Fruit fly (Drosophila melanogaster) whole organism, embryonic: Measurements from ENCODE around the gene srp.

Source experiments
- Awh ChIP-seq: fragments of 200-800 bp; sonication (Bioruptor generic); IDR thresholded peaks from 2 replicates; pipeline ENCODE4, ENCODE4 v1.3.6; 2022; ENCODE audit warnings: missing biosample characterization, missing genetic modification characterization
- BEAF-32 ChIP-seq: fragments of 200-800 bp; sonication (Bioruptor generic); optimal IDR thresholded peaks from 3 replicates; lab custom pipeline; 2017; ENCODE audit warnings: missing biosample characterization, missing genetic modification characterization, mild to moderate bottlenecking, moderate library complexity, missing genetic modification reagents
- Bdp1 ChIP-seq: fragments of 200-800 bp; sonication (Bioruptor generic); optimal IDR thresholded peaks from 3 replicates; lab custom pipeline; 2016; ENCODE audit warnings: missing biosample characterization, missing genetic modification characterization
- CG1024 ChIP-seq: fragments of 200-800 bp; sonication (Bioruptor generic); IDR thresholded peaks from 2 replicates; pipeline ENCODE4 v1.3.6; 2022; ENCODE audit warnings: missing biosample characterization, missing genetic modification characterization
- CG10654 ChIP-seq: fragments of 200-800 bp; sonication (Bioruptor generic); optimal IDR thresholded peaks from 2 replicates; lab custom pipeline; 2016; ENCODE audit warnings: missing biosample characterization, missing genetic modification characterization
- CG10959 ChIP-seq: fragments of 200-800 bp; sonication (Bioruptor generic); IDR thresholded peaks from 2 replicates; pipeline ENCODE4 v1.3.6; 2022; ENCODE audit warnings: missing biosample characterization, missing genetic modification characterization
- CG12942 ChIP-seq: fragments of 200-800 bp; sonication (Bioruptor generic); optimal IDR thresholded peaks from 3 replicates; lab custom pipeline; 2016; ENCODE audit warnings: missing biosample characterization, missing genetic modification characterization
- CG13123 ChIP-seq: fragments of 200-800 bp; sonication (Bioruptor generic); optimal IDR thresholded peaks from 2 replicates; lab custom pipeline; 2016; ENCODE audit warnings: missing biosample characterization, missing genetic modification characterization
- CG13296 ChIP-seq: fragments of 200-800 bp; sonication (Bioruptor generic); optimal IDR thresholded peaks from 3 replicates; lab custom pipeline; 2018; ENCODE audit warnings: missing biosample characterization, mild to moderate bottlenecking, missing genetic modification characterization
- CG14050 ChIP-seq: fragments of 200-800 bp; sonication (Bioruptor generic); IDR thresholded peaks from 3 replicates; pipeline ENCODE4 v1.3.6; 2022; ENCODE audit warnings: missing biosample characterization, missing genetic modification characterization
- CG14441 ChIP-seq: fragments of 200-800 bp; sonication (Bioruptor generic); IDR thresholded peaks from 2 replicates; pipeline ENCODE4 v1.3.6; 2022; ENCODE audit warnings: missing biosample characterization, missing genetic modification characterization
- CG17186 ChIP-seq: fragments of 200-800 bp; sonication (Bioruptor generic); optimal IDR thresholded peaks from 3 replicates; lab custom pipeline; 2017; ENCODE audit warnings: missing biosample characterization, missing genetic modification reagents, missing genetic modification characterization
- CG17385 ChIP-seq: fragments of 200-800 bp; sonication (Bioruptor generic); optimal IDR thresholded peaks from 3 replicates; lab custom pipeline; 2018; ENCODE audit warnings: missing biosample characterization, mild to moderate bottlenecking, missing genetic modification characterization
- CG17802 ChIP-seq: fragments of 200-800 bp; sonication (Bioruptor generic); optimal IDR thresholded peaks from 2 replicates; lab custom pipeline; 2018; ENCODE audit warnings: missing biosample characterization, mild to moderate bottlenecking, missing genetic modification characterization, moderate library complexity
- CG18476 ChIP-seq: fragments of 200-800 bp; sonication (Bioruptor generic); optimal IDR thresholded peaks from 2 replicates; lab custom pipeline; 2016; ENCODE audit warnings: missing biosample characterization, mild to moderate bottlenecking, missing genetic modification characterization
- CG18619 ChIP-seq: fragments of 200-800 bp; sonication (Bioruptor generic); optimal IDR thresholded peaks from 3 replicates; lab custom pipeline; 2017; ENCODE audit warnings: missing biosample characterization, mild to moderate bottlenecking, missing genetic modification characterization
- CG2678 ChIP-seq: fragments of 200-800 bp; sonication (Bioruptor generic); optimal IDR thresholded peaks from 3 replicates; lab custom pipeline; 2019; ENCODE audit warnings: missing biosample characterization, mild to moderate bottlenecking, missing genetic modification characterization, moderate library complexity
- CG3281 ChIP-seq: fragments of 200-800 bp; sonication (Bioruptor generic); optimal IDR thresholded peaks from 3 replicates; lab custom pipeline; 2017; ENCODE audit warnings: missing biosample characterization, mild to moderate bottlenecking, missing genetic modification characterization
- CG33557 ChIP-seq: fragments of 200-800 bp; sonication (Bioruptor generic); optimal IDR thresholded peaks from 2 replicates; lab custom pipeline; 2019; ENCODE audit warnings: missing biosample characterization, mild to moderate bottlenecking, missing genetic modification characterization, moderate library complexity
- CG4282 ChIP-seq: fragments of 200-800 bp; sonication (Bioruptor generic); optimal IDR thresholded peaks from 2 replicates; lab custom pipeline; 2016; ENCODE audit warnings: missing biosample characterization, missing genetic modification characterization
- CG4730 ChIP-seq: fragments of 200-800 bp; sonication (Bioruptor generic); IDR thresholded peaks from 2 replicates; pipeline ENCODE4 v1.3.6; 2022; ENCODE audit warnings: missing biosample characterization, missing genetic modification characterization
- CG7987 ChIP-seq: fragments of 200-800 bp; sonication (Bioruptor generic); optimal IDR thresholded peaks from 2 replicates; lab custom pipeline; 2018; ENCODE audit warnings: missing biosample characterization, mild to moderate bottlenecking, missing genetic modification characterization, moderate library complexity
- CG8388 ChIP-seq: fragments of 200-800 bp; sonication (Bioruptor generic); optimal IDR thresholded peaks from 2 replicates; lab custom pipeline; 2019; ENCODE audit warnings: missing biosample characterization, mild to moderate bottlenecking, missing genetic modification characterization, moderate library complexity
- CG8765 ChIP-seq: fragments of 200-800 bp; sonication (Bioruptor generic); IDR thresholded peaks from 2 replicates; pipeline ENCODE4 v1.3.6; 2022; ENCODE audit warnings: missing biosample characterization, missing genetic modification characterization
- CG9876 ChIP-seq: fragments of 200-800 bp; sonication (Bioruptor generic); optimal IDR thresholded peaks from 2 replicates; lab custom pipeline; 2016; ENCODE audit warnings: missing biosample characterization, missing genetic modification characterization
- Dip2 ChIP-seq: fragments of 200-800 bp; sonication (Bioruptor generic); IDR thresholded peaks from 2 replicates; pipeline ENCODE4 v1.3.6; 2022; ENCODE audit warnings: missing biosample characterization, missing genetic modification characterization
- Hsf ChIP-seq: fragments of 200-800 bp; sonication (Bioruptor generic); optimal IDR thresholded peaks from 3 replicates; lab custom pipeline; 2016; ENCODE audit warnings: missing biosample characterization, missing genetic modification characterization
- Kr ChIP-seq: fragments of 200-800 bp; sonication (Bioruptor generic); optimal IDR thresholded peaks from 2 replicates; lab custom pipeline; 2017; ENCODE audit warnings: missing biosample characterization, mild to moderate bottlenecking, missing genetic modification characterization
- Lpt ChIP-seq: fragments of >200 bp; optimal IDR thresholded peaks from 2 replicates; lab custom pipeline; 2018; ENCODE audit warnings: missing biosample characterization, missing genetic modification characterization
- Max ChIP-seq: fragments of 200-800 bp; sonication (Bioruptor generic); optimal IDR thresholded peaks from 2 replicates; lab custom pipeline; 2016; ENCODE audit warnings: missing biosample characterization, mild to moderate bottlenecking, missing genetic modification characterization
- Mrtf ChIP-seq: fragments of 200-800 bp; sonication (Bioruptor generic); IDR thresholded peaks from 3 replicates; pipeline ENCODE4 v1.3.6; 2022; ENCODE audit warnings: missing biosample characterization, missing genetic modification characterization
- NC2α ChIP-seq: fragments of 200-800 bp; sonication (Bioruptor generic); optimal IDR thresholded peaks from 2 replicates; lab custom pipeline; 2016; ENCODE audit warnings: missing biosample characterization, missing genetic modification characterization
- Rx ChIP-seq: fragments of 200-800 bp; sonication (Bioruptor generic); IDR thresholded peaks from 2 replicates; pipeline ENCODE4 v1.3.6; 2022; ENCODE audit warnings: missing biosample characterization, missing genetic modification characterization
- Scr ChIP-seq: fragments of 200-800 bp; sonication (Bioruptor generic); IDR thresholded peaks from 2 replicates; pipeline ENCODE4 v1.3.6; 2022; ENCODE audit warnings: missing biosample characterization, missing genetic modification characterization; ENCODE audit not compliant: partially characterized antibody
- abd-A ChIP-seq: fragments of 200-800 bp; sonication (Bioruptor generic); optimal IDR thresholded peaks from 3 replicates; lab custom pipeline; 2019; ENCODE audit warnings: missing biosample characterization, mild to moderate bottlenecking, missing genetic modification characterization, moderate library complexity
- bigmax ChIP-seq: fragments of 200-800 bp; sonication (Bioruptor generic); optimal IDR thresholded peaks from 2 replicates; lab custom pipeline; 2018; ENCODE audit warnings: missing biosample characterization, mild to moderate bottlenecking, missing genetic modification characterization
- chif ChIP-seq, 2 experiments: fragments of 200-800 bp; sonication (Bioruptor generic); optimal IDR thresholded peaks; 3 replicates each; lab custom pipeline; 2016; ENCODE audit warnings: missing biosample characterization in 2 of 2, missing genetic modification characterization in 2 of 2
- ci ChIP-seq: fragments of 200-800 bp; sonication (Bioruptor generic); IDR thresholded peaks from 3 replicates; pipeline ENCODE4 v1.3.6; 2022; ENCODE audit warnings: missing biosample characterization, missing genetic modification characterization
- crol ChIP-seq: fragments of 200-800 bp; sonication (Bioruptor generic); IDR thresholded peaks from 2 replicates; pipeline ENCODE4 v1.3.6; 2022; ENCODE audit warnings: missing biosample characterization, missing genetic modification characterization
- cwo ChIP-seq: fragments of 200-800 bp; sonication (Bioruptor generic); optimal IDR thresholded peaks from 3 replicates; lab custom pipeline; 2017; ENCODE audit warnings: missing biosample characterization, missing genetic modification characterization, mild to moderate bottlenecking, moderate library complexity, missing genetic modification reagents
- dan ChIP-seq: fragments of 200-800 bp; sonication (Bioruptor generic); IDR thresholded peaks from 2 replicates; pipeline ENCODE4 v1.3.6; 2022; ENCODE audit warnings: missing biosample characterization, missing genetic modification characterization
- dmrt11E ChIP-seq: fragments of 200-800 bp; sonication (Bioruptor generic); optimal IDR thresholded peaks from 3 replicates; lab custom pipeline; 2018; ENCODE audit warnings: missing biosample characterization, mild to moderate bottlenecking, missing genetic modification characterization, moderate library complexity
- eve ChIP-seq, 2 experiments: fragments of >200 bp; optimal IDR thresholded peaks; 2 replicates each; lab custom pipeline; 2017; ENCODE audit warnings: missing biosample characterization in 2 of 2, missing genetic modification characterization in 2 of 2
- fu2 ChIP-seq: fragments of 200-800 bp; sonication (Bioruptor generic); optimal IDR thresholded peaks from 2 replicates; lab custom pipeline; 2016; ENCODE audit warnings: missing biosample characterization, missing genetic modification characterization
- grn ChIP-seq: fragments of 200-800 bp; sonication (Bioruptor generic); optimal IDR thresholded peaks from 3 replicates; lab custom pipeline; 2017; ENCODE audit warnings: missing biosample characterization, missing genetic modification characterization
- ind ChIP-seq: fragments of 200-800 bp; sonication (Bioruptor generic); optimal IDR thresholded peaks from 3 replicates; lab custom pipeline; 2016; ENCODE audit warnings: missing biosample characterization, missing genetic modification characterization
- inv ChIP-seq: fragments of 200-800 bp; sonication (Bioruptor generic); IDR thresholded peaks from 2 replicates; pipeline ENCODE4 v1.3.6; 2022; ENCODE audit warnings: missing biosample characterization, missing genetic modification characterization; ENCODE audit not compliant: partially characterized antibody
- luna ChIP-seq: fragments of 200-800 bp; sonication (Bioruptor generic); optimal IDR thresholded peaks from 2 replicates; lab custom pipeline; 2016; ENCODE audit warnings: missing biosample characterization, missing genetic modification characterization
- nau ChIP-seq: fragments of 200-800 bp; sonication (Bioruptor generic); optimal IDR thresholded peaks from 3 replicates; lab custom pipeline; 2017; ENCODE audit warnings: missing biosample characterization, mild to moderate bottlenecking, missing genetic modification characterization, missing genetic modification reagents
- pum ChIP-seq: fragments of 200-800 bp; sonication (Bioruptor generic); optimal IDR thresholded peaks from 2 replicates; lab custom pipeline; 2016; ENCODE audit warnings: missing biosample characterization, missing genetic modification characterization
- ssp ChIP-seq: fragments of 200-800 bp; sonication (Bioruptor generic); IDR thresholded peaks from 2 replicates; pipeline ENCODE4 v1.3.6; 2022; ENCODE audit warnings: missing biosample characterization, missing genetic modification characterization
- vfl ChIP-seq: fragments of 200-800 bp; sonication (Bioruptor generic); optimal IDR thresholded peaks from 2 replicates; lab custom pipeline; 2016; ENCODE audit warnings: missing biosample characterization, missing genetic modification characterization
- wdn ChIP-seq: fragments of 200-800 bp; sonication (Bioruptor generic); IDR thresholded peaks from 2 replicates; pipeline ENCODE4 v1.3.6; 2022; ENCODE audit warnings: missing biosample characterization, missing genetic modification characterization

srp gene

dm6 chr3R:16004015-16004414 lies 18.1 kb downstream of the srp start (continued):
- TF ChIP-seq CG7987 (no peak), ci (GFP tag; lab: Robert Waterston, UW) (peak; percentile 6; the same call in 1 of the 3 replicates), Dip2 (GFP tag; lab: Robert Waterston, UW) (no peak), luna (GFP tag; lab: Kevin White, UChicago) (no peak), CG18619 (GFP tag; lab: Kevin White, UChicago) (no peak), CG17186 (GFP tag; lab: Kevin White, UChicago) (no peak), NC2α (GFP tag; lab: Kevin White, UChicago) (no peak), CG17802 (tag; lab: Kevin White, UChicago) (no peak), ssp (GFP tag; lab: Robert Waterston, UW) (no peak), Mrtf (GFP tag; lab: Robert Waterston, UW) (no peak), CG10654 (GFP tag; lab: Kevin White, UChicago) (no peak), Scr (GFP tag; lab: Robert Waterston, UW) (peak; percentile 53), CG9876 (GFP tag; lab: Kevin White, UChicago) (no peak), CG18476 (GFP tag; lab: Kevin White, UChicago) (no peak), bigmax (peak; percentile 26), Kr (GFP tag; lab: Kevin White, UChicago) (no peak), BEAF-32 (GFP tag; lab: Kevin White, UChicago) (no peak), chif (GFP tag; optimal IDR thresholded peaks at IDR 0.05; lab: Kevin White, UChicago) (peak in 1 of 2 experiments; percentile 47), vfl (GFP tag; lab: Kevin White, UChicago) (no peak), cwo (GFP tag; lab: Kevin White, UChicago) (no peak), CG17385 (GFP tag; lab: Kevin White, UChicago) (no peak), CG4730 (GFP tag; lab: Robert Waterston, UW) (no peak), wdn (GFP tag; lab: Robert Waterston, UW) (no peak), crol (no peak), CG14441 (GFP tag; lab: Robert Waterston, UW) (no peak), CG8388 (GFP tag; lab: Kevin White, UChicago) (no peak), inv (GFP tag; lab: Robert Waterston, UW) (no peak), grn (GFP tag; lab: Kevin White, UChicago) (no peak), Max (peak; percentile 19), ind (GFP tag; lab: Kevin White, UChicago) (no peak), dan (GFP tag; lab: Robert Waterston, UW) (no peak), CG33557 (peak; percentile 8), CG2678 (tag; lab: Kevin White, UChicago) (no peak), CG3281 (GFP tag; lab: Kevin White, UChicago) (no peak), CG13123 (GFP tag; lab: Kevin White, UChicago) (no peak), Bdp1 (no peak), abd-A (tag; lab: Kevin White, UChicago) (no peak), dmrt11E (tag; lab: Kevin White, UChicago) (peak; percentile 38), CG10959 (no peak), CG4282 (GFP tag; lab: Kevin White, UChicago) (no peak), Awh (GFP tag; lab: Robert Waterston, UW) (no peak), Hsf (GFP tag; lab: Kevin White, UChicago) (no peak), pum (GFP tag; lab: Kevin White, UChicago) (no peak), nau (GFP tag; lab: Kevin White, UChicago) (no peak), CG12942 (GFP tag; lab: Kevin White, UChicago) (no peak), CG13296 (GFP tag; lab: Kevin White, UChicago) (no peak), fu2 (GFP tag; lab: Kevin White, UChicago) (no peak), CG14050 (GFP tag; lab: Robert Waterston, UW) (no peak), CG1024 (no peak), Rx (GFP tag; lab: Robert Waterston, UW) (no peak), Lpt (GFP tag; lab: Kevin White, UChicago) (no peak), eve (GFP tag; optimal IDR thresholded peaks at IDR 0.05; lab: Kevin White, UChicago) (no peak), CG8765 (GFP tag; lab: Robert Waterston, UW) (no peak)
